Fruit fly (Drosophila melanogaster): Measurements from ENCODE around the gene CG18249.

- TF ChIP-seq cic (GFP tag; optimal IDR thresholded peaks at IDR 0.05), result no peak
- no peak for TF ChIP-seq tj (GFP tag; optimal IDR thresholded peaks at IDR 0.05)
These were observed 39.5 kb upstream of the CG18249 start for dm6 chr3R:8180376-8181011.
